Worm (Caenorhabditis elegans) whole organism, young adult: Measurements from ENCODE around the gene mam-4.

Source experiments
- F52B5.7 ChIP-seq: sonication (generic microtip); optimal IDR thresholded peaks from 2 replicates; lab custom pipeline; 2016; ENCODE audit warnings: mild to moderate bottlenecking, missing genetic modification characterization, missing compliant biosample characterization
- Y95B8A.8 ChIP-seq: fragments of 200-800 bp; sonication (Bioruptor generic); IDR thresholded peaks from 2 replicates; pipeline ENCODE4 v1.3.6; 2022; ENCODE audit warnings: missing genetic modification reagents, missing genetic modification characterization, missing compliant biosample characterization
- attf-3 ChIP-seq: fragments of 200-800 bp; sonication (Bioruptor generic); conservative IDR thresholded peaks from 2 replicates; pipeline ENCODE4 v1.3.6; 2022; ENCODE audit warnings: missing genetic modification reagents, missing genetic modification characterization, missing compliant biosample characterization
- chd-7 ChIP-seq: sonication (generic microtip); optimal IDR thresholded peaks from 2 replicates; lab custom pipeline; 2016; ENCODE audit warnings: mild to moderate bottlenecking, missing genetic modification characterization, moderate library complexity, missing compliant biosample characterization
- dox-1 ChIP-seq: fragments of 200-800 bp; sonication (Bioruptor generic); IDR thresholded peaks from 2 replicates; pipeline ENCODE4 v1.3.6; 2022; ENCODE audit warnings: missing genetic modification reagents, missing genetic modification characterization, missing compliant biosample characterization
- ets-4 ChIP-seq: fragments of 200-800 bp; sonication (Bioruptor generic); optimal IDR thresholded peaks from 2 replicates; lab custom pipeline; 2018; ENCODE audit warnings: mild to moderate bottlenecking, missing genetic modification characterization, missing compliant biosample characterization
- hlh-26 ChIP-seq: fragments of 200-800 bp; sonication (Bioruptor generic); conservative IDR thresholded peaks from 2 replicates; pipeline ENCODE4 v1.3.6; 2022; ENCODE audit warnings: missing genetic modification reagents, missing genetic modification characterization, missing compliant biosample characterization
- hrde-1 ChIP-seq: sonication (generic microtip); optimal IDR thresholded peaks from 2 replicates; lab custom pipeline; 2016; ENCODE audit warnings: missing genetic modification characterization, mild to moderate bottlenecking, missing compliant biosample characterization, moderate library complexity, missing genotype, missing genetic modification reagents, borderline replicate concordance
- lin-35 ChIP-seq, 3 experiments: fragments of 150-350 bp in 2 of 3; sonication (generic microtip) in 1 of 3; optimal IDR thresholded peaks; 2 replicates each; lab custom pipeline; 2014 to 2018; ENCODE audit warnings: missing biosample characterization in 3 of 3, missing genetic modification characterization in 3 of 3, missing genetic modification reagents in 3 of 3
- lin-40 ChIP-seq: sonication (generic microtip); optimal IDR thresholded peaks from 2 replicates; lab custom pipeline; 2016; ENCODE audit warnings: missing genetic modification characterization, mild to moderate bottlenecking, missing compliant biosample characterization, missing genotype, missing genetic modification reagents
- nfyb-1 ChIP-seq: fragments of 200-800 bp; sonication (Bioruptor generic); IDR thresholded peaks from 2 replicates; pipeline ENCODE4 v1.3.6; 2022; ENCODE audit warnings: missing genetic modification reagents, missing genetic modification characterization, missing compliant biosample characterization
- pbrm-1 ChIP-seq: fragments of 200-800 bp; sonication (Bioruptor generic); IDR thresholded peaks from 2 replicates; pipeline ENCODE4 v1.3.6; 2022; ENCODE audit warnings: missing genetic modification reagents, missing genetic modification characterization, missing compliant biosample characterization
- tlf-1 ChIP-seq: fragments of 200-800 bp; sonication (Bioruptor generic); optimal IDR thresholded peaks from 2 replicates; lab custom pipeline; 2018; ENCODE audit warnings: mild to moderate bottlenecking, missing genetic modification characterization, missing compliant biosample characterization

DNA sequence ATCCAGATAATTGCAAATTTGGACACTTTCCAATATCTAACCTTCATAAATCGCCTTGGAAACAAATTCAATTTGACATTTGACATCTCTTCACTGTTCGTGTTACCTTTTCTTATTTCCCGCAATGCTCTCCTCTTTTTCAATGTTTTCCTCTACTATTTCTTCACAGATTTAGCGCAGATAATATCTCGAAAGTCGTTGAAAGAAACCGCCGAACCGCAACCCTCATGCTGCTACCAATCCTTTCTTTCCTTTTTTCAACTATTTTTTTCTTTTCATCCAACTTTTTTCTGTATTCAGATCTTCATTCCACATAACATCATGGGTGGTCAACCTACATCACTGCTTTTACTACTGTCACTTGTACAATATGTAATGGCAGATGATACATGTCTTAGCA lies 13.6 kb upstream of the mam-4 start, which contains the start of gene T19B10.5:
- no peak for TF ChIP-seq dox-1 (GFP tag; lab: Robert Waterston, UW)
- no peak for TF ChIP-seq pbrm-1
- no peak for TF ChIP-seq tlf-1 (GFP tag; lab: Kevin White, UChicago)
- no peak for TF ChIP-seq hlh-26 (GFP tag; lab: Robert Waterston, UW)
- TF ChIP-seq F52B5.7 (tag; lab: Kevin White, UChicago), result no peak
- no peak for TF ChIP-seq chd-7 (tag; lab: Kevin White, UChicago)
- no peak for TF ChIP-seq Y95B8A.8 (GFP tag; lab: Robert Waterston, UW)
- no peak for TF ChIP-seq nfyb-1 (GFP tag; lab: Robert Waterston, UW)
- TF ChIP-seq lin-40, result no peak
- TF ChIP-seq hrde-1 (tag; lab: Kevin White, UChicago), result no peak
- TF ChIP-seq ets-4 (GFP tag; lab: Kevin White, UChicago), result no peak
- TF ChIP-seq lin-35 (GFP tag; optimal IDR thresholded peaks at IDR 0.05; lab: Kevin White, UChicago), result no peak
- TF ChIP-seq attf-3 (GFP tag; lab: Robert Waterston, UW), result no peak
